Worm (Caenorhabditis elegans) whole organism, L3 larva: ENCODE results near the gene C02E7.6.

Experiments used
- R02D3.7 ChIP-seq: fragments of 150-350 bp; optimal IDR thresholded peaks from 2 replicates; lab custom pipeline; 2014; ENCODE audit warnings: missing biosample characterization, missing genetic modification characterization
- ama-1 ChIP-seq: fragments of 150-350 bp; optimal IDR thresholded peaks from 2 replicates; lab custom pipeline; 2018
- ceh-28 ChIP-seq: fragments of 150-350 bp; optimal IDR thresholded peaks from 2 replicates; lab custom pipeline; 2014; ENCODE audit warnings: missing biosample characterization, missing genetic modification reagents, missing genetic modification characterization
- fos-1 ChIP-seq: fragments of 150-350 bp; optimal IDR thresholded peaks from 2 replicates; lab custom pipeline; 2014; ENCODE audit warnings: missing biosample characterization, missing genetic modification characterization
- lin-15B ChIP-seq: fragments of 150-350 bp; optimal IDR thresholded peaks from 2 replicates; lab custom pipeline; 2014; ENCODE audit warnings: missing biosample characterization, missing genetic modification characterization
- lsy-12 ChIP-seq: sonication (generic microtip); optimal IDR thresholded peaks from 2 replicates; lab custom pipeline; 2016; ENCODE audit warnings: mild to moderate bottlenecking, missing genetic modification characterization, missing compliant biosample characterization
- nhr-12 ChIP-seq: fragments of 150-350 bp; optimal IDR thresholded peaks from 2 replicates; lab custom pipeline; 2014; ENCODE audit warnings: missing biosample characterization, missing genetic modification characterization
- nhr-28 ChIP-seq: fragments of 150-350 bp; optimal IDR thresholded peaks from 2 replicates; lab custom pipeline; 2014; ENCODE audit warnings: missing biosample characterization, missing genetic modification characterization
- nhr-76 ChIP-seq: fragments of 150-350 bp; sonication (generic microtip); optimal IDR thresholded peaks from 5 replicates; lab custom pipeline; 2014; ENCODE audit warnings: missing biosample characterization, missing genetic modification characterization
- pha-4 ChIP-seq: fragments of 150-350 bp; optimal IDR thresholded peaks from 2 replicates; lab custom pipeline; 2014; ENCODE audit warnings: missing biosample characterization, missing genetic modification reagents, missing genetic modification characterization
- skn-1 ChIP-seq: fragments of 150-350 bp; optimal IDR thresholded peaks from 2 replicates; lab custom pipeline; 2014; ENCODE audit warnings: missing biosample characterization, missing genetic modification characterization
- ztf-4 ChIP-seq: fragments of 150-350 bp; optimal IDR thresholded peaks from 2 replicates; lab custom pipeline; 2014; ENCODE audit warnings: missing biosample characterization, missing genetic modification characterization

ce11 chrV:4957619-4958018 lies 38.6 kb downstream of the C02E7.6 start:
- TF ChIP-seq nhr-76 (no peak), fos-1 (tag; lab: Kevin White, UChicago) (no peak), skn-1 (tag; lab: Kevin White, UChicago) (no peak), ceh-28 (tag; lab: Kevin White, UChicago) (no peak), nhr-28 (tag; lab: Kevin White, UChicago) (no peak), ama-1 (lab: Kevin White, UChicago) (no peak), nhr-12 (tag; lab: Kevin White, UChicago) (no peak), lin-15B (no peak), lsy-12 (tag; lab: Kevin White, UChicago) (no peak), R02D3.7 (tag; lab: Kevin White, UChicago) (no peak), ztf-4 (tag; lab: Kevin White, UChicago) (no peak), pha-4 (tag; lab: Kevin White, UChicago) (no peak)
